Worm (Caenorhabditis elegans) whole organism, early embryonic: ENCODE measurements around the gene sdz-18.

ENCODE experiments used
- B0310.2 ChIP-seq: sonication (generic microtip); optimal IDR thresholded peaks from 2 replicates; lab custom pipeline; 2016; ENCODE audit warnings: mild to moderate bottlenecking, missing genetic modification characterization, missing compliant biosample characterization
- F13C5.2 ChIP-seq: sonication (generic microtip); optimal IDR thresholded peaks from 2 replicates; lab custom pipeline; 2017; ENCODE audit warnings: mild to moderate bottlenecking, missing genetic modification characterization, inconsistent platforms, missing compliant biosample characterization
- aly-1 ChIP-seq: sonication (generic microtip); optimal IDR thresholded peaks from 2 replicates; lab custom pipeline; 2016; ENCODE audit warnings: missing genetic modification characterization, missing compliant biosample characterization
- ama-1 ChIP-seq: fragments of 150-350 bp; optimal IDR thresholded peaks from 2 replicates; lab custom pipeline; 2014
- ceh-13 ChIP-seq: fragments of 200-800 bp; sonication (Bioruptor generic); optimal IDR thresholded peaks from 2 replicates; lab custom pipeline; 2018; ENCODE audit warnings: mild to moderate bottlenecking, missing genetic modification characterization, missing compliant biosample characterization
- ceh-36 ChIP-seq: sonication (generic microtip); optimal IDR thresholded peaks from 2 replicates; lab custom pipeline; 2016; ENCODE audit warnings: missing genetic modification characterization, inconsistent platforms, missing compliant biosample characterization
- ets-7 ChIP-seq: sonication (generic microtip); optimal IDR thresholded peaks from 2 replicates; lab custom pipeline; 2016; ENCODE audit warnings: missing genotype, missing genetic modification characterization, missing compliant biosample characterization
- flt-1 ChIP-seq: fragments of 200-800 bp; sonication (Bioruptor generic); IDR thresholded peaks from 2 replicates; pipeline ENCODE4 v1.3.6; 2022; ENCODE audit warnings: missing genetic modification characterization, missing compliant biosample characterization
- hmbx-1 ChIP-seq: sonication (generic microtip); optimal IDR thresholded peaks from 2 replicates; lab custom pipeline; 2016; ENCODE audit warnings: mild to moderate bottlenecking, missing genetic modification characterization, missing compliant biosample characterization
- hmg-4 ChIP-seq: fragments of 200-800 bp; sonication (Bioruptor generic); optimal IDR thresholded peaks from 2 replicates; lab custom pipeline; 2018; ENCODE audit warnings: mild to moderate bottlenecking, missing genetic modification characterization, missing compliant biosample characterization
- hnd-1 ChIP-seq: sonication (generic microtip); optimal IDR thresholded peaks from 2 replicates; lab custom pipeline; 2016; ENCODE audit warnings: missing genetic modification characterization, missing compliant biosample characterization
- pes-1 ChIP-seq: fragments of 200-800 bp; sonication (Bioruptor generic); IDR thresholded peaks from 2 replicates; pipeline ENCODE4 v1.3.6; 2022; ENCODE audit warnings: missing genetic modification reagents, missing genetic modification characterization, missing compliant biosample characterization
- scrt-1 ChIP-seq: fragments of 200-800 bp; sonication (Bioruptor generic); IDR thresholded peaks from 2 replicates; pipeline ENCODE4 v1.3.6; 2022; ENCODE audit warnings: missing genetic modification characterization, missing compliant biosample characterization
- sea-1 ChIP-seq: fragments of 200-800 bp; sonication (Bioruptor generic); conservative IDR thresholded peaks from 2 replicates; pipeline ENCODE4 v1.3.6; 2022; ENCODE audit warnings: missing genetic modification characterization, missing compliant biosample characterization
- tbx-11 ChIP-seq: fragments of 200-800 bp; sonication (Bioruptor generic); IDR thresholded peaks from 2 replicates; pipeline ENCODE4 v1.3.6; 2022; ENCODE audit warnings: missing genetic modification characterization, missing compliant biosample characterization
- tbx-37 ChIP-seq: fragments of 200-800 bp; sonication (Bioruptor generic); conservative IDR thresholded peaks from 2 replicates; pipeline ENCODE4 v1.3.6; 2022; ENCODE audit warnings: missing genetic modification reagents, missing genetic modification characterization, missing compliant biosample characterization
- tra-4 ChIP-seq: sonication (generic microtip); optimal IDR thresholded peaks from 2 replicates; lab custom pipeline; 2017; ENCODE audit warnings: missing genetic modification characterization, missing compliant biosample characterization

sdz-18 gene

ce11 chrII:1738844-1739243 is 32.6 kb upstream of the sdz-18 start, which contains the start of the genes irld-9 and irld-33:
Gene irld-9, minus strand, starts transcription at chrII:1738944.
Gene irld-33, plus strand, starts transcription at chrII:1739052.
- no peak for TF ChIP-seq tbx-11 (GFP tag; lab: Robert Waterston, UW)
- no peak for TF ChIP-seq ceh-36 (tag; lab: Kevin White, UChicago)
- no peak for TF ChIP-seq hmbx-1 (tag; lab: Kevin White, UChicago)

DNA sequence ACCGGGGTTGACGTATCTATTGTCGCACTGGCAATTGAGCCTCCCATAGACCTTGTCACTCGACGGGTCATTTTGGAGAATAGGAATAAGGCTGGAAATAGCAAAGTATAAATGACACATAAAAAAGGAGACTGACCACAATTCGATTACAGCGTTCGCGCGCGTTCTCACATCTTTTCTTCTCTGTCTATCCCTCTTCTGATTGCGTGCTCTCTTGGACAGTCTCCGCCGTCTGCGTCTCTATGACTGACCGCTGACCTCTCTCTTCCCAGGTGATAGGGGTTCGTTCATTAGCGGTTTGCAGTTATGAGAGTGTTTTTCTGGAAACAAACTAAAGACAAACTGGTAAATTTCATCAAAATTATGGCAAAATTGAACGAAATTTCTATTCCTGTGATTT is 30.1 kb upstream of the sdz-18 start, which contains the start of gene ceh-83:
Gene ceh-83, minus strand, starts transcription at position 181 of the 400 bp plus-strand sequence.
- TF ChIP-seq F13C5.2 (tag; lab: Kevin White, UChicago): no peak
- no peak for TF ChIP-seq ets-7 (tag; lab: Kevin White, UChicago)
- TF ChIP-seq tbx-11 (GFP tag; lab: Robert Waterston, UW): no peak
- no peak for TF ChIP-seq pes-1 (GFP tag; lab: Robert Waterston, UW)
- TF ChIP-seq hmbx-1 (tag; lab: Kevin White, UChicago): no peak
- no peak for TF ChIP-seq tbx-37
- TF ChIP-seq ceh-13: no peak
- TF ChIP-seq hmg-4: no peak
- no peak for TF ChIP-seq ceh-36 (tag; lab: Kevin White, UChicago)

ce11 chrII:1735145-1735544 is 28.9 kb upstream of the sdz-18 start:
- no peak for TF ChIP-seq B0310.2 (tag; lab: Kevin White, UChicago)
- TF ChIP-seq hmg-4: no peak
- TF ChIP-seq ceh-36 (tag; lab: Kevin White, UChicago): no peak
- no peak for TF ChIP-seq tra-4 (tag; lab: Kevin White, UChicago)
- no peak for TF ChIP-seq flt-1 (GFP tag; lab: Robert Waterston, UW)
- TF ChIP-seq ama-1 (lab: Kevin White, UChicago): no peak
- no peak for TF ChIP-seq F13C5.2 (tag; lab: Kevin White, UChicago)
- no peak for TF ChIP-seq ceh-13
- no peak for TF ChIP-seq pes-1 (GFP tag; lab: Robert Waterston, UW)
- TF ChIP-seq tbx-37: no peak
- no peak for TF ChIP-seq hmbx-1 (tag; lab: Kevin White, UChicago)
- TF ChIP-seq hnd-1 (tag; lab: Kevin White, UChicago): no peak
- TF ChIP-seq sea-1 (GFP tag; lab: Robert Waterston, UW): no peak
- no peak for TF ChIP-seq scrt-1 (GFP tag; lab: Robert Waterston, UW)
- no peak for TF ChIP-seq aly-1 (tag; lab: Kevin White, UChicago)
- TF ChIP-seq ets-7 (tag; lab: Kevin White, UChicago): no peak
- TF ChIP-seq tbx-11 (GFP tag; lab: Robert Waterston, UW): no peak

DNA sequence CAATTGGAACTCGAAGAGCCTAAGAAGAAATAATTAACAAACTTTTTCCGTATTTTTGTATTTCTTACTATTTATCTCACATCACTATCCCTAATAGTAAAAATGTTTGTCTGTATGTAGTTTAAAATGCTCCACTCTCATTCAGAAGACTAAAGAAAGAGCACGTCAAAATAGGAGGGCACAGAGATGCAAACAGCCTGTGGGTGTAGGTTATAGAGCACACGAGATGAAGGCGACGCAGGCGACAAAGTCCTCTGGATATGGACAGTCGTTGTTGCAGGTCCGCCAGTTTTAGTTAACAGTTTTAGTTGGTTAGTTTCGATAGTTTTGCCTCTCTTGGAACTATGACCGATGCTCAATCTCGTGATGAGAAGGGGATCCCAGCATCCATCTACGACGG is 25.6 kb upstream of the sdz-18 start, which contains the start of gene ceh-82:
Gene ceh-82, plus strand, starts transcription at position 301 of the 400 bp plus-strand sequence.
- TF ChIP-seq flt-1 (GFP tag; lab: Robert Waterston, UW) (no peak), ama-1 (lab: Kevin White, UChicago) (no peak), pes-1 (GFP tag; lab: Robert Waterston, UW) (no peak), tbx-37 (no peak), hmg-4 (no peak), F13C5.2 (tag; lab: Kevin White, UChicago) (no peak), scrt-1 (GFP tag; lab: Robert Waterston, UW) (no peak), B0310.2 (tag; lab: Kevin White, UChicago) (no peak), ceh-36 (tag; lab: Kevin White, UChicago) (no peak), ets-7 (tag; lab: Kevin White, UChicago) (no peak), sea-1 (GFP tag; lab: Robert Waterston, UW) (no peak), tbx-11 (GFP tag; lab: Robert Waterston, UW) (no peak)

ce11 chrII:1730103-1730502 is 23.8 kb upstream of the sdz-18 start, which contains the start of gene ceh-81:
Gene ceh-81, plus strand, starts transcription at chrII:1730403.
- no peak for TF ChIP-seq tbx-37
- TF ChIP-seq hmg-4: no peak
- TF ChIP-seq hmbx-1 (tag; lab: Kevin White, UChicago): no peak
- TF ChIP-seq tbx-11 (GFP tag; lab: Robert Waterston, UW): no peak
- TF ChIP-seq flt-1 (GFP tag; lab: Robert Waterston, UW): no peak
- TF ChIP-seq tra-4 (tag; lab: Kevin White, UChicago): no peak
- no peak for TF ChIP-seq aly-1 (tag; lab: Kevin White, UChicago)
- TF ChIP-seq F13C5.2 (tag; lab: Kevin White, UChicago): no peak
- TF ChIP-seq ets-7 (tag; lab: Kevin White, UChicago): no peak
- TF ChIP-seq scrt-1 (GFP tag; lab: Robert Waterston, UW): no peak
- no peak for TF ChIP-seq hnd-1 (tag; lab: Kevin White, UChicago)
- TF ChIP-seq ceh-13: no peak
- no peak for TF ChIP-seq ama-1 (lab: Kevin White, UChicago)
- TF ChIP-seq ceh-36 (tag; lab: Kevin White, UChicago): no peak

ce11 chrII:1728253-1728652 is 22.0 kb upstream of the sdz-18 start, which contains the start of gene btb-9:
Gene btb-9, plus strand, starts transcription at chrII:1728506.
- TF ChIP-seq hnd-1 (tag; lab: Kevin White, UChicago) (no peak), hmbx-1 (tag; lab: Kevin White, UChicago) (no peak), ceh-13 (no peak), hmg-4 (no peak), aly-1 (tag; lab: Kevin White, UChicago) (no peak), flt-1 (GFP tag; lab: Robert Waterston, UW) (no peak), ceh-36 (tag; lab: Kevin White, UChicago) (no peak), sea-1 (GFP tag; lab: Robert Waterston, UW) (no peak), ets-7 (tag; lab: Kevin White, UChicago) (no peak), tra-4 (tag; lab: Kevin White, UChicago) (no peak), pes-1 (GFP tag; lab: Robert Waterston, UW) (no peak), ama-1 (lab: Kevin White, UChicago) (no peak), F13C5.2 (tag; lab: Kevin White, UChicago) (no peak), tbx-11 (GFP tag; lab: Robert Waterston, UW) (no peak), B0310.2 (tag; lab: Kevin White, UChicago) (no peak), tbx-37 (no peak), scrt-1 (GFP tag; lab: Robert Waterston, UW) (no peak)

ce11 chrII:1725735-1726134 is 19.4 kb upstream of the sdz-18 start, which contains the start of gene F45C12.17:
Gene F45C12.17, plus strand, starts transcription at chrII:1726111.
- TF ChIP-seq F13C5.2 (tag; lab: Kevin White, UChicago): no peak
- TF ChIP-seq aly-1 (tag; lab: Kevin White, UChicago): no peak
- TF ChIP-seq tbx-37: no peak
- TF ChIP-seq scrt-1 (GFP tag; lab: Robert Waterston, UW): no peak
- no peak for TF ChIP-seq ama-1 (lab: Kevin White, UChicago)
- TF ChIP-seq ets-7 (tag; lab: Kevin White, UChicago): no peak
- no peak for TF ChIP-seq ceh-36 (tag; lab: Kevin White, UChicago)
- TF ChIP-seq flt-1 (GFP tag; lab: Robert Waterston, UW): no peak
- no peak for TF ChIP-seq hmg-4
- no peak for TF ChIP-seq ceh-13
- TF ChIP-seq tra-4 (tag; lab: Kevin White, UChicago): no peak
- TF ChIP-seq hnd-1 (tag; lab: Kevin White, UChicago): no peak
- TF ChIP-seq hmbx-1 (tag; lab: Kevin White, UChicago): no peak
- TF ChIP-seq B0310.2 (tag; lab: Kevin White, UChicago): no peak
- TF ChIP-seq pes-1 (GFP tag; lab: Robert Waterston, UW): no peak
